Worm (Caenorhabditis elegans) whole organism, L4/young adult: ENCODE measurements around the gene F08F8.6.

ENCODE experiments used
- W03F9.2 ChIP-seq: fragments of 150-350 bp; optimal IDR thresholded peaks from 2 replicates; lab custom pipeline; 2014; ENCODE audit warnings: missing biosample characterization, missing genetic modification characterization
- dao-5 ChIP-seq: sonication (generic microtip); optimal IDR thresholded peaks from 2 replicates; lab custom pipeline; 2016; ENCODE audit warnings: missing genotype, missing genetic modification characterization, moderate library complexity, missing compliant biosample characterization
- him-1 ChIP-seq: sonication (generic microtip); optimal IDR thresholded peaks from 2 replicates; lab custom pipeline; 2016; ENCODE audit warnings: missing genotype, missing genetic modification reagents, missing genetic modification characterization, missing compliant biosample characterization

The F08F8.6 gene

ce11 chrIII:7357356-7357755 is 13.9 kb downstream of the F08F8.6 start, which contains the start of gene F08F8.10:
Gene F08F8.10 (minus strand): TSS chrIII:7357393.
- TF ChIP-seq W03F9.2 (tag; lab: Kevin White, UChicago), result no peak
- TF ChIP-seq him-1 (tag; lab: Kevin White, UChicago), result no peak
- no peak for TF ChIP-seq dao-5 (tag; lab: Kevin White, UChicago)

- TF ChIP-seq him-1 (tag; lab: Kevin White, UChicago), result no peak
- no peak for TF ChIP-seq W03F9.2 (tag; lab: Kevin White, UChicago)
- no peak for TF ChIP-seq dao-5 (tag; lab: Kevin White, UChicago)
Observed at ce11 chrIII:7358627-7359026, 15.1 kb downstream of the F08F8.6 start.

ce11 chrIII:7359037-7359548 is 15.6 kb downstream of the F08F8.6 start, which contains the start of the genes eco-1 and hmgr-1:
Gene eco-1 (minus strand): TSS chrIII:7359095.
Gene hmgr-1 (plus strand): TSS chrIII:7359498.
- TF ChIP-seq him-1 (tag; lab: Kevin White, UChicago), result no peak
- no peak for TF ChIP-seq W03F9.2 (tag; lab: Kevin White, UChicago)
- TF ChIP-seq dao-5 (tag; lab: Kevin White, UChicago), result no peak

- TF ChIP-seq dao-5 (tag; lab: Kevin White, UChicago) (no peak), him-1 (tag; lab: Kevin White, UChicago) (no peak), W03F9.2 (tag; lab: Kevin White, UChicago) (no peak)
Observed at ce11 chrIII:7365602-7366001, 22.1 kb downstream of the F08F8.6 start, which contains the start of gene F08F8.11. Gene F08F8.11 (plus strand): TSS chrIII:7365902.

ce11 chrIII:7367012-7367760 is 23.7 kb downstream of the F08F8.6 start, which contains the start of the genes T20B12.5 and T20B12.4:
Gene T20B12.5 (minus strand): TSS chrIII:7367112.
Gene T20B12.4 (plus strand): TSS chrIII:7367710.
- TF ChIP-seq him-1 (tag; lab: Kevin White, UChicago), result no peak
- no peak for TF ChIP-seq dao-5 (tag; lab: Kevin White, UChicago)
- TF ChIP-seq W03F9.2 (tag; lab: Kevin White, UChicago), result no peak

ce11 chrIII:7369394-7370024 is 26.0 kb downstream of the F08F8.6 start:
- TF ChIP-seq him-1 (tag; lab: Kevin White, UChicago) (no peak), dao-5 (tag; lab: Kevin White, UChicago) (no peak), W03F9.2 (tag; lab: Kevin White, UChicago) (no peak)

ce11 chrIII:7370569-7370968 is 27.1 kb downstream of the F08F8.6 start:
- TF ChIP-seq dao-5 (tag; lab: Kevin White, UChicago) (no peak), W03F9.2 (tag; lab: Kevin White, UChicago) (no peak), him-1 (tag; lab: Kevin White, UChicago) (no peak)

- TF ChIP-seq W03F9.2 (tag; lab: Kevin White, UChicago) (no peak), him-1 (tag; lab: Kevin White, UChicago) (no peak), dao-5 (tag; lab: Kevin White, UChicago) (no peak)
Observed at ce11 chrIII:7373802-7374435, 30.4 kb downstream of the F08F8.6 start.

- TF ChIP-seq W03F9.2 (tag; lab: Kevin White, UChicago) (no peak), dao-5 (tag; lab: Kevin White, UChicago) (no peak), him-1 (tag; lab: Kevin White, UChicago) (no peak)
Observed at ce11 chrIII:7374681-7375271, 31.3 kb downstream of the F08F8.6 start, which contains the start of gene mml-1. Gene mml-1 (minus strand): TSS chrIII:7374731.

- TF ChIP-seq him-1 (tag; lab: Kevin White, UChicago) (no peak), W03F9.2 (tag; lab: Kevin White, UChicago) (no peak), dao-5 (tag; lab: Kevin White, UChicago) (no peak)
Observed at ce11 chrIII:7375434-7375833, 31.9 kb downstream of the F08F8.6 start.

- no peak for TF ChIP-seq him-1 (tag; lab: Kevin White, UChicago)
- no peak for TF ChIP-seq dao-5 (tag; lab: Kevin White, UChicago)
- TF ChIP-seq W03F9.2 (tag; lab: Kevin White, UChicago), result no peak
Observed at ce11 chrIII:7376143-7376802, 32.8 kb downstream of the F08F8.6 start.

ce11 chrIII:7378522-7378921 is 35.0 kb downstream of the F08F8.6 start:
- TF ChIP-seq W03F9.2 (tag; lab: Kevin White, UChicago) (no peak), dao-5 (tag; lab: Kevin White, UChicago) (no peak), him-1 (tag; lab: Kevin White, UChicago) (no peak)
